Worm (Caenorhabditis elegans) whole organism, mixed stage, embryonic: ENCODE measurements around the gene unc-104.

Experiments
- lsy-2 ChIP-seq: fragments of 150-350 bp; optimal IDR thresholded peaks from 2 replicates; lab custom pipeline; 2014; ENCODE audit warnings: missing biosample characterization, missing genetic modification characterization
- pha-4 ChIP-seq: fragments of 150-350 bp; optimal IDR thresholded peaks from 2 replicates; lab custom pipeline; 2018; ENCODE audit warnings: missing biosample characterization, missing genetic modification reagents, missing genetic modification characterization
- snpc-4 ChIP-seq: fragments of 150-350 bp; optimal IDR thresholded peaks from 2 replicates; lab custom pipeline; 2014; ENCODE audit warnings: missing biosample characterization, missing genetic modification characterization

DNA sequence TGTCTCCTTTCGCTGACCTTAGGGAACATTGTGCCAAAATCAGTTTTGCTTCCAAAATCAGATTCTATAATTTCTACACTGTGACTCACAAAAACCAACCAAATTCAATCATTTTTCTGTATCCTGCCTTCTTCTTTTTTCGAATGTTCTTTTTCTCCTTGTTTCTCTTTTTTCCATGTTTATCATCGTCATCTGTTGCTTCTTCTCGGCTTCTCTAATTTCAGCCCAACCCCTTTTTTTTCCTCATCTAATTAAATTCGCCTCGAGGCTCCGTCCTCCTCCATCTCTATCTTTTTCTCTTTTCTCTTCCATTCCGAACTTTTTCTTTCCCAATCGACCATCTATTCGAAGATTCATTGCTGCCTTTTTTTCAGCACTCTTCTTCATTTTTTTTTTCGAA, at the start of gene unc-104:
- TF ChIP-seq lsy-2 = no peak
- TF ChIP-seq pha-4 (tag; lab: Kevin White, UChicago) = no peak
- TF ChIP-seq snpc-4 (tag; lab: Kevin White, UChicago) = no peak
